Fruit fly (Drosophila melanogaster) whole organism, prepupa: ENCODE data around the gene CG34132.

Experiments
- Blimp-1 ChIP-seq: fragments of 200-800 bp; sonication (Bioruptor generic); optimal IDR thresholded peaks from 3 replicates; lab custom pipeline; 2017; ENCODE audit warnings: missing biosample characterization, missing genetic modification characterization, mild to moderate bottlenecking, moderate library complexity, missing genetic modification reagents
- CG10631 ChIP-seq: fragments of 200-800 bp; sonication (Bioruptor generic); optimal IDR thresholded peaks from 2 replicates; lab custom pipeline; 2016; ENCODE audit warnings: missing biosample characterization, missing genetic modification characterization
- CG10669 ChIP-seq: fragments of 200-800 bp; sonication (Bioruptor generic); optimal IDR thresholded peaks from 3 replicates; lab custom pipeline; 2018; ENCODE audit warnings: missing biosample characterization, mild to moderate bottlenecking, missing genetic modification characterization, moderate library complexity
- CG11762 ChIP-seq: fragments of 200-800 bp; sonication (Bioruptor generic); optimal IDR thresholded peaks from 3 replicates; lab custom pipeline; 2016; ENCODE audit warnings: missing biosample characterization, missing genetic modification characterization; ENCODE audit not compliant: insufficient read depth
- CG11902 ChIP-seq: fragments of 200-800 bp; sonication (Bioruptor generic); optimal IDR thresholded peaks from 3 replicates; lab custom pipeline; 2016; ENCODE audit warnings: missing biosample characterization, missing genetic modification characterization
- CG1621 ChIP-seq: fragments of 200-800 bp; sonication (Bioruptor generic); optimal IDR thresholded peaks from 3 replicates; lab custom pipeline; 2018; ENCODE audit warnings: missing biosample characterization, mild to moderate bottlenecking, missing genetic modification characterization
- CG3032 ChIP-seq: fragments of 200-800 bp; optimal IDR thresholded peaks from 2 replicates; lab custom pipeline; 2019; ENCODE audit warnings: missing biosample characterization, mild to moderate bottlenecking, missing genetic modification characterization, moderate library complexity
- CG31627 ChIP-seq: fragments of 200-800 bp; sonication (Bioruptor generic); optimal IDR thresholded peaks from 3 replicates; lab custom pipeline; 2016; ENCODE audit warnings: missing biosample characterization, missing genetic modification characterization
- CG34406 ChIP-seq: fragments of 200-800 bp; sonication (Bioruptor generic); optimal IDR thresholded peaks from 3 replicates; lab custom pipeline; 2016; ENCODE audit warnings: missing biosample characterization, missing genetic modification characterization
- CG3919 ChIP-seq: fragments of 200-800 bp; sonication (Bioruptor generic); optimal IDR thresholded peaks from 3 replicates; lab custom pipeline; 2016; ENCODE audit warnings: missing biosample characterization, missing genetic modification characterization
- CG6163 ChIP-seq: fragments of 200-800 bp; sonication (Bioruptor generic); IDR thresholded peaks from 3 replicates; pipeline ENCODE4 v1.3.6; 2022; ENCODE audit warnings: missing biosample characterization, missing genetic modification characterization
- CG6792 ChIP-seq: fragments of 200-800 bp; sonication (Bioruptor generic); optimal IDR thresholded peaks from 3 replicates; lab custom pipeline; 2016; ENCODE audit warnings: missing biosample characterization, missing genetic modification characterization
- CG6808 ChIP-seq: fragments of 200-800 bp; sonication (Bioruptor generic); optimal IDR thresholded peaks from 3 replicates; lab custom pipeline; 2017; ENCODE audit warnings: missing biosample characterization, missing genetic modification characterization, mild to moderate bottlenecking, moderate library complexity, missing genetic modification reagents
- CG6854 ChIP-seq: fragments of 200-800 bp; sonication (Bioruptor generic); optimal IDR thresholded peaks from 2 replicates; lab custom pipeline; 2017; ENCODE audit warnings: missing biosample characterization, mild to moderate bottlenecking, missing genetic modification characterization
- CG7368 ChIP-seq: fragments of 200-800 bp; sonication (Bioruptor generic); optimal IDR thresholded peaks from 3 replicates; lab custom pipeline; 2016; ENCODE audit warnings: missing biosample characterization, missing genetic modification characterization
- CG8319 ChIP-seq: fragments of 200-800 bp; sonication (Bioruptor generic); optimal IDR thresholded peaks from 3 replicates; lab custom pipeline; 2016; ENCODE audit warnings: missing biosample characterization, missing genetic modification characterization
- CG9139 ChIP-seq: fragments of 200-800 bp; sonication (Bioruptor generic); optimal IDR thresholded peaks from 3 replicates; lab custom pipeline; 2017; ENCODE audit warnings: missing biosample characterization, mild to moderate bottlenecking, missing genetic modification characterization
- Eip75B ChIP-seq: fragments of 200-800 bp; sonication (Bioruptor generic); optimal IDR thresholded peaks from 3 replicates; lab custom pipeline; 2016; ENCODE audit warnings: missing biosample characterization, missing genetic modification characterization
- Eip78C ChIP-seq: fragments of 200-800 bp; sonication (Bioruptor generic); peaks from one replicate; lab custom pipeline; 2016; ENCODE audit warnings: missing biosample characterization, missing genetic modification characterization
- Ets21C ChIP-seq: fragments of 200-800 bp; sonication (Bioruptor generic); optimal IDR thresholded peaks from 3 replicates; lab custom pipeline; 2016; ENCODE audit warnings: missing biosample characterization, missing genetic modification characterization
- Gug ChIP-seq: fragments of 200-800 bp; sonication (Bioruptor generic); IDR thresholded peaks from 2 replicates; pipeline ENCODE4 v1.3.6; 2022; ENCODE audit warnings: missing biosample characterization, missing genetic modification characterization
- Hr38 ChIP-seq: sonication (Bioruptor generic); optimal IDR thresholded peaks from 2 replicates; lab custom pipeline; 2016; ENCODE audit warnings: missing biosample characterization, missing genetic modification characterization
- Hr4 ChIP-seq: fragments of 200-800 bp; sonication (Bioruptor generic); optimal IDR thresholded peaks from 3 replicates; lab custom pipeline; 2016; ENCODE audit warnings: missing biosample characterization, missing genetic modification characterization
- Lpt ChIP-seq: fragments of 200-800 bp; sonication (Bioruptor generic); optimal IDR thresholded peaks from 3 replicates; lab custom pipeline; 2016; ENCODE audit warnings: missing biosample characterization, missing genetic modification characterization
- Met ChIP-seq: fragments of 200-800 bp; sonication (Bioruptor generic); optimal IDR thresholded peaks from 3 replicates; lab custom pipeline; 2016; ENCODE audit warnings: missing biosample characterization, missing genetic modification characterization
- OdsH ChIP-seq: fragments of 200-800 bp; sonication (Bioruptor generic); optimal IDR thresholded peaks from 3 replicates; lab custom pipeline; 2016; ENCODE audit warnings: missing biosample characterization, missing genetic modification characterization
- Sox102F ChIP-seq: fragments of 200-800 bp; sonication (Bioruptor generic); optimal IDR thresholded peaks from 2 replicates; lab custom pipeline; 2016; ENCODE audit warnings: missing biosample characterization, mild to moderate bottlenecking, missing genetic modification characterization
- Sox14 ChIP-seq: fragments of 200-800 bp; sonication (Bioruptor generic); optimal IDR thresholded peaks from 3 replicates; lab custom pipeline; 2016; ENCODE audit warnings: missing biosample characterization, missing genetic modification characterization
- acj6 ChIP-seq: fragments of 200-800 bp; sonication (Bioruptor generic); optimal IDR thresholded peaks from 3 replicates; lab custom pipeline; 2016; ENCODE audit warnings: missing biosample characterization, missing genetic modification characterization
- dac ChIP-seq: fragments of 200-800 bp; sonication (Bioruptor generic); optimal IDR thresholded peaks from 2 replicates; lab custom pipeline; 2017; ENCODE audit warnings: missing biosample characterization, mild to moderate bottlenecking, missing genetic modification characterization
- dsx ChIP-seq: fragments of 200-800 bp; optimal IDR thresholded peaks from 3 replicates; lab custom pipeline; 2019; ENCODE audit warnings: missing biosample characterization, mild to moderate bottlenecking, missing genetic modification characterization, moderate library complexity; ENCODE audit not compliant: poor library complexity, severe bottlenecking
- eg ChIP-seq: fragments of 200-800 bp; sonication (Bioruptor generic); IDR thresholded peaks from 3 replicates; pipeline ENCODE4 v1.3.6; 2022; ENCODE audit warnings: missing biosample characterization, missing genetic modification characterization
- esn ChIP-seq: fragments of 200-800 bp; sonication (Bioruptor generic); optimal IDR thresholded peaks from 2 replicates; lab custom pipeline; 2016; ENCODE audit warnings: missing biosample characterization, mild to moderate bottlenecking, missing genetic modification characterization, moderate library complexity
- fd59A ChIP-seq: fragments of 200-800 bp; sonication (Bioruptor generic); optimal IDR thresholded peaks from 2 replicates; lab custom pipeline; 2017; ENCODE audit warnings: missing biosample characterization, mild to moderate bottlenecking, missing genetic modification characterization, missing genetic modification reagents
- fkh ChIP-seq: fragments of 200-800 bp; sonication (Bioruptor generic); optimal IDR thresholded peaks from 3 replicates; lab custom pipeline; 2017; ENCODE audit warnings: missing biosample characterization, mild to moderate bottlenecking, missing genetic modification characterization, moderate library complexity
- lz ChIP-seq: fragments of 200-800 bp; sonication (Bioruptor generic); optimal IDR thresholded peaks from 3 replicates; lab custom pipeline; 2016; ENCODE audit warnings: missing biosample characterization, missing genetic modification characterization
- net ChIP-seq: fragments of 200-800 bp; sonication (Bioruptor generic); optimal IDR thresholded peaks from 3 replicates; lab custom pipeline; 2016; ENCODE audit warnings: missing biosample characterization, missing genetic modification characterization
- ss ChIP-seq, 2 experiments: fragments of 200-800 bp; sonication (Bioruptor generic); optimal IDR thresholded peaks; 2 replicates in 1 of 2; 3 replicates in 1 of 2; lab custom pipeline; 2017 to 2018; ENCODE audit warnings: mild to moderate bottlenecking in 2 of 2, missing biosample characterization in 2 of 2, missing genetic modification characterization in 2 of 2, moderate library complexity in 1 of 2
- svp ChIP-seq: fragments of 200-800 bp; sonication (Bioruptor generic); peaks from one replicate; lab custom pipeline; 2016; ENCODE audit warnings: missing biosample characterization, missing genetic modification characterization
- topi ChIP-seq: fragments of 200-800 bp; sonication (Bioruptor generic); optimal IDR thresholded peaks from 3 replicates; lab custom pipeline; 2016; ENCODE audit warnings: missing biosample characterization, missing genetic modification characterization
- vri ChIP-seq: fragments of 200-800 bp; sonication (Bioruptor generic); optimal IDR thresholded peaks from 3 replicates; lab custom pipeline; 2016; ENCODE audit warnings: missing biosample characterization, mild to moderate bottlenecking, missing genetic modification characterization

CG34132 gene

dm6 chr2L:7871821-7872524 is 13.3 kb upstream of the CG34132 start (continued):
- TF ChIP-seq Sox14 (peak; percentile 6), acj6 (peak; percentile 27), CG1621 (tag; lab: Kevin White, UChicago) (no peak), lz (GFP tag; lab: Kevin White, UChicago) (no peak), Eip78C (GFP tag; lab: Kevin White, UChicago) (peak; percentile 69), eg (GFP tag; lab: Robert Waterston, UW) (no peak), Met (GFP tag; lab: Kevin White, UChicago) (no peak), CG34406 (no peak), topi (GFP tag; lab: Kevin White, UChicago) (no peak), Eip75B (GFP tag; lab: Kevin White, UChicago) (no peak), vri (no peak), fd59A (GFP tag; lab: Kevin White, UChicago) (no peak), esn (GFP tag; lab: Kevin White, UChicago) (no peak), ss (GFP tag; optimal IDR thresholded peaks at IDR 0.05; lab: Kevin White, UChicago) (no peak), Lpt (GFP tag; lab: Kevin White, UChicago) (no peak), CG6792 (GFP tag; lab: Kevin White, UChicago) (no peak), Hr38 (GFP tag; lab: Kevin White, UChicago) (no peak), CG3032 (no peak), CG7368 (GFP tag; lab: Kevin White, UChicago) (no peak), Gug (GFP tag; lab: Robert Waterston, UW) (no peak), svp (GFP tag; lab: Kevin White, UChicago) (no peak), CG6808 (GFP tag; lab: Kevin White, UChicago) (no peak), Ets21C (GFP tag; lab: Kevin White, UChicago) (no peak), CG6163 (GFP tag; lab: Robert Waterston, UW) (0 out of 3 replicates have a peak, but pooled peaks have one; percentile 26), Blimp-1 (GFP tag; lab: Kevin White, UChicago) (no peak), CG10669 (GFP tag; lab: Kevin White, UChicago) (no peak), fkh (no peak), CG11902 (GFP tag; lab: Kevin White, UChicago) (no peak), CG11762 (GFP tag; lab: Kevin White, UChicago) (no peak), CG31627 (GFP tag; lab: Kevin White, UChicago) (no peak), net (GFP tag; lab: Kevin White, UChicago) (no peak), dsx (GFP tag; lab: Kevin White, UChicago) (peak; percentile 6), CG10631 (peak; percentile 32), CG9139 (no peak), Sox102F (GFP tag; lab: Kevin White, UChicago) (no peak), CG6854 (GFP tag; lab: Kevin White, UChicago) (no peak), OdsH (GFP tag; lab: Kevin White, UChicago) (peak; percentile 36)

- TF ChIP-seq Hr4 (no peak), Gug (GFP tag; lab: Robert Waterston, UW) (no peak), CG3919 (GFP tag; lab: Kevin White, UChicago) (no peak), CG6854 (GFP tag; lab: Kevin White, UChicago) (no peak), vri (no peak), CG1621 (tag; lab: Kevin White, UChicago) (no peak), CG9139 (no peak), Ets21C (GFP tag; lab: Kevin White, UChicago) (no peak), dac (no peak), CG8319 (GFP tag; lab: Kevin White, UChicago) (no peak), svp (GFP tag; lab: Kevin White, UChicago) (no peak), Hr38 (GFP tag; lab: Kevin White, UChicago) (no peak)
Observed at dm6 chr2L:7872680-7873079, 12.6 kb upstream of the CG34132 start.
